Worm (Caenorhabditis elegans) whole organism, midembryonic: ENCODE results near the gene seb-3.

Experiments used
- T22C8.4 ChIP-seq: fragments of 200-800 bp; sonication (Bioruptor generic); IDR thresholded peaks from 2 replicates; pipeline ENCODE4 v1.3.6; 2022; ENCODE audit warnings: missing genetic modification characterization, missing compliant biosample characterization
- cog-1 ChIP-seq: sonication (generic microtip); optimal IDR thresholded peaks from 2 replicates; lab custom pipeline; 2016; ENCODE audit warnings: missing genetic modification characterization, missing compliant biosample characterization
- flt-1 ChIP-seq: fragments of 200-800 bp; sonication (Bioruptor generic); IDR thresholded peaks from 2 replicates; pipeline ENCODE4 v1.3.6; 2022; ENCODE audit warnings: missing genetic modification characterization, missing compliant biosample characterization
- klf-2 ChIP-seq: fragments of 200-800 bp; sonication (Bioruptor generic); conservative IDR thresholded peaks from 2 replicates; pipeline ENCODE4 v1.3.6; 2022; ENCODE audit warnings: missing genetic modification reagents, missing genetic modification characterization, missing compliant biosample characterization
- med-1 ChIP-seq: sonication (generic microtip); optimal IDR thresholded peaks from 2 replicates; lab custom pipeline; 2017; ENCODE audit warnings: missing genetic modification characterization, mild to moderate bottlenecking, missing compliant biosample characterization, antibody characterized with exemption, missing genetic modification reagents; ENCODE audit not compliant: insufficient read depth
- ref-1 ChIP-seq: fragments of 200-800 bp; sonication (Bioruptor generic); conservative IDR thresholded peaks from 2 replicates; pipeline ENCODE4 v1.3.6; 2022; ENCODE audit warnings: missing genetic modification reagents, missing genetic modification characterization, missing compliant biosample characterization
- tab-1 ChIP-seq: fragments of 200-800 bp; sonication (Bioruptor generic); IDR thresholded peaks from 2 replicates; pipeline ENCODE4 v1.3.6; 2022; ENCODE audit warnings: missing genetic modification characterization, missing compliant biosample characterization
- ztf-23 ChIP-seq: fragments of 200-800 bp; sonication (Bioruptor generic); IDR thresholded peaks from 2 replicates; pipeline ENCODE4 v1.3.6; 2022; ENCODE audit warnings: missing genetic modification reagents, missing genetic modification characterization, missing compliant biosample characterization
- ztf-29 ChIP-seq: fragments of 200-800 bp; sonication (Bioruptor generic); IDR thresholded peaks from 2 replicates; pipeline ENCODE4 v1.3.6; 2022; ENCODE audit warnings: missing genetic modification reagents, missing genetic modification characterization, missing compliant biosample characterization

The seb-3 gene

DNA sequence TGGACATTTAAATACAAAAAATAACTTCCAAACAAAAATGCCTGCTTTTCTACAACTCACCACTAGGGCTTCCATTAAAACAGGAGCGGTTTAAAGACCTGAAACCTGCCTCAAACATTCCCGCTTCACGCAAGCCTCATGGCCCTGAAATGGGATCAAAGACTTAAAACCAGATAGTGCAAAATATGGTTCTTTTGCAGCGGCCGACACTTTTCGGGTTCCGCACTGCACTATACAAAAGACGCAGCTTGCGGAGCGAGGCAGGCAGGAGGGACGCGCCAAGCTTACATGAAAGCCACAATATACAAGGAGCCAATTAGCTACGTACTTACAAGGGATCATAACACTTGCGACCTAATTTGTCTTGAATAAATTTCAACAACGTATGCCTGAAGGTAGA, 47.4 kb downstream of the seb-3 start:
- TF ChIP-seq klf-2 (GFP tag; lab: Robert Waterston, UW) = no peak
- TF ChIP-seq ztf-29 (GFP tag; lab: Robert Waterston, UW) = no peak
- TF ChIP-seq T22C8.4 = no peak
- no peak for TF ChIP-seq med-1 (GFP tag; lab: Kevin White, UChicago)
- TF ChIP-seq tab-1 = no peak
- no peak for TF ChIP-seq ztf-23 (GFP tag; lab: Robert Waterston, UW)
- no peak for TF ChIP-seq ref-1
- TF ChIP-seq cog-1 (tag; lab: Kevin White, UChicago) = no peak
- no peak for TF ChIP-seq flt-1 (GFP tag; lab: Robert Waterston, UW)

DNA sequence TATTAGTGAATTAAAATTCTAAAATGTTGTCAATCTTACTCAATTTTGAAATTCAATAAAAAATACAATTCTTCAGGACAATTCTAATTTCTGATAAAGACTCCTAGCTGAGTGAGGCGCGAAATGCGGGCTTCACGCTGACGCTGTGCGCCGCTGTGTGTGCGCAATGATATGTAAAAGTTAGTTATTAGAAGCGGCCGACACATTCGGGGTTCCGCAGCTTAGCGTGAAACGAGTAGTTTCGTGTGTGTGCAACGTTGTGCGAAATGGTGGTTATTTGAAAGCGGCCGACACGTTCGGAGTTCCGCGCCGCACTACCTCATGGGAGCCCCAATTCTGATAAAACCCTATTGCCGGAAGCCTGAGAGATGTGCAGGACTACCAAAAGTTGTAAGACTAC, 49.1 kb downstream of the seb-3 start:
- no peak for TF ChIP-seq ref-1
- TF ChIP-seq ztf-29 (GFP tag; lab: Robert Waterston, UW) = no peak
- no peak for TF ChIP-seq tab-1
- no peak for TF ChIP-seq T22C8.4
- TF ChIP-seq klf-2 (GFP tag; lab: Robert Waterston, UW) = no peak
- no peak for TF ChIP-seq ztf-23 (GFP tag; lab: Robert Waterston, UW)
- TF ChIP-seq cog-1 (tag; lab: Kevin White, UChicago) = no peak
- TF ChIP-seq med-1 (GFP tag; lab: Kevin White, UChicago) = no peak
- no peak for TF ChIP-seq flt-1 (GFP tag; lab: Robert Waterston, UW)

ce11 chrX:15076042-15076565, 50.0 kb downstream of the seb-3 start, which contains the start of the genes H40L08.3 and H40L08.9:
H40L08.3 (minus strand) TSS chrX:15076092.
H40L08.9 (minus strand) TSS chrX:15076480.
- no peak for TF ChIP-seq T22C8.4
- no peak for TF ChIP-seq cog-1 (tag; lab: Kevin White, UChicago)
- no peak for TF ChIP-seq tab-1
- TF ChIP-seq med-1 (GFP tag; lab: Kevin White, UChicago) = no peak
- TF ChIP-seq ref-1 = no peak
- TF ChIP-seq flt-1 (GFP tag; lab: Robert Waterston, UW) = no peak
- TF ChIP-seq klf-2 (GFP tag; lab: Robert Waterston, UW) = no peak
- TF ChIP-seq ztf-29 (GFP tag; lab: Robert Waterston, UW) = no peak
- TF ChIP-seq ztf-23 (GFP tag; lab: Robert Waterston, UW) = no peak

ce11 chrX:15076909-15077308, 50.8 kb downstream of the seb-3 start:
- TF ChIP-seq ztf-23 (GFP tag; lab: Robert Waterston, UW) (no peak), tab-1 (no peak)

ce11 chrX:15077597-15078261, 51.6 kb downstream of the seb-3 start, which contains the start of the genes H40L08.8, H40L08.2 and H40L08.7:
H40L08.8 (minus strand) TSS chrX:15077633.
H40L08.2 (minus strand) TSS chrX:15077744.
H40L08.7 (minus strand) TSS chrX:15077744.
- TF ChIP-seq ztf-23 (GFP tag; lab: Robert Waterston, UW) (no peak), med-1 (GFP tag; lab: Kevin White, UChicago) (no peak), cog-1 (tag; lab: Kevin White, UChicago) (no peak), ztf-29 (GFP tag; lab: Robert Waterston, UW) (no peak), ref-1 (no peak), flt-1 (GFP tag; lab: Robert Waterston, UW) (no peak), T22C8.4 (no peak), tab-1 (no peak), klf-2 (GFP tag; lab: Robert Waterston, UW) (no peak)

DNA sequence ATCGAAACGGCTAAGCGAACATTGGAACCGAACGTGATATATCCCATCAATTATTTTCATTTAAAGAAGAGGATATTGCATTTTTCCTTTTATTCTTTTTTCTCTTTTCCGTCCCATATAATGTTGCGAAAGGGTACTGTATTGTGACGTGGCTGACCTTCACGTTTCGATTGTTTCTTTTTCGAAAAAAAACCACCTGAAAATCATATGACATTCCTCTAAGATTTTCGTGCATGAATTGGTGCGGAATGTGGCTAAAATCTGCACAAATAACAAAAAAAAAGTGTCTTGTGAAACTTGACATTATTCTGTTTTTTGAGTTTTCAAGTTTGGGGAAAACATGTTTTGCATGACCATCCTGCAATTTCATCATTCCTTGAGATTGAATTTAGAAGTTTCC, 52.2 kb downstream of the seb-3 start:
- no peak for TF ChIP-seq T22C8.4

ce11 chrX:15079406-15079805, 53.3 kb downstream of the seb-3 start:
- no peak for TF ChIP-seq ref-1
- TF ChIP-seq T22C8.4 = no peak
- no peak for TF ChIP-seq ztf-23 (GFP tag; lab: Robert Waterston, UW)
- TF ChIP-seq flt-1 (GFP tag; lab: Robert Waterston, UW) = no peak
- no peak for TF ChIP-seq ztf-29 (GFP tag; lab: Robert Waterston, UW)
